Worm (Caenorhabditis elegans) whole organism, midembryonic: ENCODE data around the gene F49C12.5.

Experiments
- T22C8.4 ChIP-seq: fragments of 200-800 bp; sonication (Bioruptor generic); IDR thresholded peaks from 2 replicates; pipeline ENCODE4 v1.3.6; 2022; ENCODE audit warnings: missing genetic modification characterization, missing compliant biosample characterization
- cog-1 ChIP-seq: sonication (generic microtip); optimal IDR thresholded peaks from 2 replicates; lab custom pipeline; 2016; ENCODE audit warnings: missing genetic modification characterization, missing compliant biosample characterization
- flt-1 ChIP-seq: fragments of 200-800 bp; sonication (Bioruptor generic); IDR thresholded peaks from 2 replicates; pipeline ENCODE4 v1.3.6; 2022; ENCODE audit warnings: missing genetic modification characterization, missing compliant biosample characterization
- klf-2 ChIP-seq: fragments of 200-800 bp; sonication (Bioruptor generic); conservative IDR thresholded peaks from 2 replicates; pipeline ENCODE4 v1.3.6; 2022; ENCODE audit warnings: missing genetic modification reagents, missing genetic modification characterization, missing compliant biosample characterization
- med-1 ChIP-seq: sonication (generic microtip); optimal IDR thresholded peaks from 2 replicates; lab custom pipeline; 2017; ENCODE audit warnings: missing genetic modification characterization, mild to moderate bottlenecking, missing compliant biosample characterization, antibody characterized with exemption, missing genetic modification reagents; ENCODE audit not compliant: insufficient read depth
- ref-1 ChIP-seq: fragments of 200-800 bp; sonication (Bioruptor generic); conservative IDR thresholded peaks from 2 replicates; pipeline ENCODE4 v1.3.6; 2022; ENCODE audit warnings: missing genetic modification reagents, missing genetic modification characterization, missing compliant biosample characterization
- tab-1 ChIP-seq: fragments of 200-800 bp; sonication (Bioruptor generic); IDR thresholded peaks from 2 replicates; pipeline ENCODE4 v1.3.6; 2022; ENCODE audit warnings: missing genetic modification characterization, missing compliant biosample characterization
- ztf-23 ChIP-seq: fragments of 200-800 bp; sonication (Bioruptor generic); IDR thresholded peaks from 2 replicates; pipeline ENCODE4 v1.3.6; 2022; ENCODE audit warnings: missing genetic modification reagents, missing genetic modification characterization, missing compliant biosample characterization
- ztf-29 ChIP-seq: fragments of 200-800 bp; sonication (Bioruptor generic); IDR thresholded peaks from 2 replicates; pipeline ENCODE4 v1.3.6; 2022; ENCODE audit warnings: missing genetic modification reagents, missing genetic modification characterization, missing compliant biosample characterization

The F49C12.5 gene

DNA sequence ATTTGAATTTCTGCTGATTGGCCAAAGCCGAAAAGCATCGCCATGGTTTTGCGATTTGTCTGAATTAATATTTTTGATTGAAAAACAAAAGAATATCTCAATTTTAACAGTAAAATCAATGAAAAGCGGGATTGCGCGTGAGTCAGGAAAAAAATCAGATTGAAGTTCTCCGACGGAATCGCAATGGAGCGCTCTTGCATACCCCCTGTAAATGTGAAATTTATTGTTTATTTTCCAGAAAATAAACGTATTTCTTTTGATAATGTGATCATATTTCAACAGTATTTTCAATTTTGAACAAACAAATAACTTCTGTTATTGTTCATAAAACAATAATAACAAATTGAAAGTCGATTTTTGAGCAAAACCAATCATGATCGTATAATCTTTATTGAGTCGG, 36.9 kb downstream of the F49C12.5 start, which contains the start of gene vps-26:
Gene vps-26 (minus strand): TSS at position 200 of the 400 bp plus-strand sequence.
- TF ChIP-seq T22C8.4 (GFP tag; lab: Robert Waterston, UW) (no peak), ztf-23 (GFP tag; lab: Robert Waterston, UW) (no peak), med-1 (no peak), klf-2 (GFP tag; lab: Robert Waterston, UW) (no peak), flt-1 (GFP tag; lab: Robert Waterston, UW) (no peak), ref-1 (GFP tag; lab: Robert Waterston, UW) (no peak), cog-1 (no peak), tab-1 (GFP tag; lab: Robert Waterston, UW) (no peak)

DNA sequence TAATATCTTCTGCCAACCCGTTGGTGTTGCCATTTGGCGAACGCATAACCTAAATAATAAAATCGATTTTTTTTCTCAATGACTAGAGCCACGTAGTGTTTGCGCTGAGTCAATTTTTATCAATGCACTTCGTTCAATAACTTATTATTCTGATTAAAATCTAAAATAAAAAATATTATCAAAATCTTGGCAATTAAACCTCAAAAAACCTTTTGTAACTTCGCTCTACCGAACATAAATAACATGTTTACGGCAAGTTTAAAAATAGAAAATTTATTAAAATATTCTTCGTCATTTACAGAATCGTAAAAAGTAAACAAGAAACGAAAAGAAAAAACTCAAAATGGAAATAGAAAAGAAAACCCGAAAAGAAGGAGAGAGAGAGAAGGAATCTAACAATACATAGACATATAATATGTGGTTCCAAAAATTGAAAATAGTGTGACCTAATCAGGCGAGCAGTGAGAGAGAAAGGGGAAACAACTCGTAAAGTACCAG, 38.4 kb downstream of the F49C12.5 start, which contains the start of gene pigc-1:
Gene pigc-1 (minus strand): TSS at position 51 of the 498 bp plus-strand sequence.
- no peak for TF ChIP-seq cog-1
- TF ChIP-seq T22C8.4 (GFP tag; lab: Robert Waterston, UW), result no peak
- TF ChIP-seq flt-1 (GFP tag; lab: Robert Waterston, UW), result no peak
- TF ChIP-seq ztf-23 (GFP tag; lab: Robert Waterston, UW), result no peak
- no peak for TF ChIP-seq med-1
- no peak for TF ChIP-seq klf-2 (GFP tag; lab: Robert Waterston, UW)
- no peak for TF ChIP-seq ref-1 (GFP tag; lab: Robert Waterston, UW)
- TF ChIP-seq ztf-29 (GFP tag; lab: Robert Waterston, UW), result no peak
- no peak for TF ChIP-seq tab-1 (GFP tag; lab: Robert Waterston, UW)

DNA sequence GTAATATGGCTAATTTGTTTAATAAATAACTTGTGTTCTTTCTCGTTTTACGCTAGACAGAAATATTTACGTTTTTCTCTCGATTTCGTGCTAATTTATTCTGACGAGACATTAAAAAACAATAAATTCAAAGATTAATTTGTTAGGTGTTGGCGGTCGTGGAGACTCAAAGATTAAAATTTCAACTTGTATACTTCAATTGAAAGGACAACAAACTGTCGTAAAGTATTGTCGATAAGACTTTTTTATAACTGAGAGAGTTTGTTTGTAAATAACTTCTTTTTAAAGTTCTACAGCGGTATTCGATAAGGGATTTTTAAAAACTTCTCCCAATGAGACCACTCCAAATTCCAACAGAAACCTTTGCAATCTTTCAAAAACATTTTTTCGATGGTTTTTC, 49.0 kb downstream of the F49C12.5 start:
- TF ChIP-seq ztf-29 (GFP tag; lab: Robert Waterston, UW) (no peak), ref-1 (GFP tag; lab: Robert Waterston, UW) (no peak), flt-1 (GFP tag; lab: Robert Waterston, UW) (no peak), tab-1 (GFP tag; lab: Robert Waterston, UW) (no peak), med-1 (no peak), cog-1 (no peak), T22C8.4 (GFP tag; lab: Robert Waterston, UW) (no peak), klf-2 (GFP tag; lab: Robert Waterston, UW) (no peak), ztf-23 (GFP tag; lab: Robert Waterston, UW) (no peak)
